Worm (Caenorhabditis elegans) whole organism, L4 larva: Measurements from ENCODE around the gene gcy-14.

Source experiments
- F10B5.3 ChIP-seq: sonication (generic microtip); optimal IDR thresholded peaks from 2 replicates; lab custom pipeline; 2016; ENCODE audit warnings: mild to moderate bottlenecking, missing genetic modification characterization, missing compliant biosample characterization
- F44E2.7 ChIP-seq: fragments of 200-800 bp; sonication (Bioruptor generic); IDR thresholded peaks from 2 replicates; pipeline ENCODE4 v2.1.2; 2022; ENCODE audit warnings: missing genetic modification characterization, missing compliant biosample characterization
- ama-1 ChIP-seq: fragments of 150-350 bp; optimal IDR thresholded peaks from 2 replicates; lab custom pipeline; 2014; ENCODE audit warnings: inconsistent platforms, mixed read lengths
- dpl-1 ChIP-seq: fragments of 150-350 bp; optimal IDR thresholded peaks from 2 replicates; lab custom pipeline; 2014; ENCODE audit warnings: missing biosample characterization, missing genetic modification reagents, missing genetic modification characterization
- dve-1 ChIP-seq: sonication (generic microtip); optimal IDR thresholded peaks from 2 replicates; lab custom pipeline; 2017; ENCODE audit warnings: antibody characterized with exemption, mild to moderate bottlenecking, missing genetic modification characterization, missing compliant biosample characterization; ENCODE audit not compliant: insufficient read depth
- egl-27 ChIP-seq: sonication (generic microtip); optimal IDR thresholded peaks from 3 replicates; lab custom pipeline; 2017; ENCODE audit warnings: missing biosample characterization, missing genetic modification reagents, missing genetic modification characterization
- nhr-28 ChIP-seq: fragments of 150-350 bp; optimal IDR thresholded peaks from 2 replicates; lab custom pipeline; 2014; ENCODE audit warnings: missing biosample characterization, missing genetic modification characterization
- pha-4 ChIP-seq, 2 experiments: fragments of 150-350 bp in 1 of 2; fragments of 200-800 bp in 1 of 2; sonication (Bioruptor generic) in 1 of 2; IDR thresholded peaks in 1 of 2; optimal IDR thresholded peaks in 1 of 2; 2 replicates each; pipeline versions ENCODE4 v1.3.6 to Lab custom; 2014 to 2022; ENCODE audit warnings: missing genetic modification characterization in 2 of 2, missing genetic modification reagents in 2 of 2, missing biosample characterization in 1 of 2, missing compliant biosample characterization in 1 of 2
- ztf-11 ChIP-seq: fragments of 150-350 bp; optimal IDR thresholded peaks from 2 replicates; lab custom pipeline; 2014; ENCODE audit warnings: missing biosample characterization, missing genetic modification characterization

- TF ChIP-seq nhr-28 (tag; lab: Kevin White, UChicago) (no peak), F44E2.7 (no peak), egl-27 (no peak), dve-1 (tag; lab: Kevin White, UChicago) (no peak), ztf-11 (tag; lab: Kevin White, UChicago) (no peak), pha-4 (GFP tag; IDR thresholded peaks at IDR 0.05; lab: Robert Waterston, UW) (no peak), pha-4 (tag; optimal IDR thresholded peaks at IDR 0.05; lab: Kevin White, UChicago) (no peak), dpl-1 (no peak), F10B5.3 (no peak), ama-1 (lab: Kevin White, UChicago) (no peak)
These were observed 30.0 kb downstream of the gcy-14 start for ce11 chrV:14838130-14838529.
